Worm (Caenorhabditis elegans) whole organism, L2 larva: ENCODE measurements around the gene hrpa-2.

ENCODE experiments used
- C34F6.9 ChIP-seq: fragments of 150-350 bp; optimal IDR thresholded peaks from 2 replicates; lab custom pipeline; 2014; ENCODE audit warnings: missing biosample characterization, missing genetic modification characterization
- F13H6.1 ChIP-seq: sonication (generic microtip); optimal IDR thresholded peaks from 2 replicates; lab custom pipeline; 2016; ENCODE audit warnings: missing genetic modification characterization, missing compliant biosample characterization
- Y55F3AM.14 ChIP-seq: fragments of 200-800 bp; sonication (Bioruptor generic); optimal IDR thresholded peaks from 2 replicates; lab custom pipeline; 2018; ENCODE audit warnings: mild to moderate bottlenecking, missing genetic modification characterization, missing compliant biosample characterization
- alr-1 ChIP-seq: fragments of 150-350 bp; optimal IDR thresholded peaks from 2 replicates; lab custom pipeline; 2014; ENCODE audit warnings: missing biosample characterization, missing genetic modification characterization
- aly-2 ChIP-seq: fragments of 150-350 bp; optimal IDR thresholded peaks from 2 replicates; lab custom pipeline; 2014; ENCODE audit warnings: missing biosample characterization, missing genetic modification characterization
- ama-1 ChIP-seq: fragments of 150-350 bp; optimal IDR thresholded peaks from 2 replicates; lab custom pipeline; 2018; ENCODE audit warnings: inconsistent platforms
- blmp-1 ChIP-seq: sonication (generic microtip); optimal IDR thresholded peaks from 2 replicates; lab custom pipeline; 2017; ENCODE audit warnings: missing genetic modification characterization, mild to moderate bottlenecking, missing compliant biosample characterization, antibody characterized with exemption, moderate library complexity; ENCODE audit not compliant: insufficient read depth
- ceh-16 ChIP-seq: fragments of 150-350 bp; optimal IDR thresholded peaks from 2 replicates; lab custom pipeline; 2014; ENCODE audit warnings: missing biosample characterization, missing genetic modification characterization
- dmd-4 ChIP-seq: sonication (generic microtip); optimal IDR thresholded peaks from 2 replicates; lab custom pipeline; 2017; ENCODE audit warnings: missing biosample characterization, missing genetic modification characterization
- egl-27 ChIP-seq: sonication (generic microtip); optimal IDR thresholded peaks from 3 replicates; lab custom pipeline; 2017; ENCODE audit warnings: missing biosample characterization, missing genetic modification reagents, missing genetic modification characterization
- elt-1 ChIP-seq: fragments of 150-350 bp; optimal IDR thresholded peaks from 2 replicates; lab custom pipeline; 2014; ENCODE audit warnings: missing biosample characterization, missing genetic modification characterization
- elt-3 ChIP-seq: sonication (generic microtip); optimal IDR thresholded peaks from 2 replicates; lab custom pipeline; 2017; ENCODE audit warnings: missing biosample characterization, missing genetic modification characterization
- fos-1 ChIP-seq: fragments of 150-350 bp; optimal IDR thresholded peaks from 2 replicates; lab custom pipeline; 2014; ENCODE audit warnings: missing biosample characterization, missing genetic modification characterization
- gmeb-1 ChIP-seq: fragments of 150-350 bp; optimal IDR thresholded peaks from 2 replicates; lab custom pipeline; 2014; ENCODE audit warnings: missing biosample characterization, missing genetic modification characterization
- lin-39 ChIP-seq: fragments of 150-350 bp; optimal IDR thresholded peaks from 2 replicates; lab custom pipeline; 2014; ENCODE audit warnings: missing biosample characterization, missing genetic modification reagents, missing genetic modification characterization
- lsy-2 ChIP-seq, 2 experiments: fragments of 150-350 bp in 1 of 2; sonication (generic microtip) in 1 of 2; optimal IDR thresholded peaks; 2 replicates each; lab custom pipeline; 2014 to 2017; ENCODE audit warnings: missing biosample characterization in 2 of 2, missing genetic modification characterization in 2 of 2
- mab-5 ChIP-seq: fragments of 150-350 bp; optimal IDR thresholded peaks from 2 replicates; lab custom pipeline; 2014; ENCODE audit warnings: missing biosample characterization, missing genetic modification characterization
- nhr-11 ChIP-seq: fragments of 150-350 bp; optimal IDR thresholded peaks from 2 replicates; lab custom pipeline; 2014; ENCODE audit warnings: missing biosample characterization, missing genetic modification characterization
- nhr-12 ChIP-seq: fragments of 150-350 bp; optimal IDR thresholded peaks from 2 replicates; lab custom pipeline; 2014; ENCODE audit warnings: missing biosample characterization, missing genetic modification characterization
- nhr-129 ChIP-seq: fragments of 150-350 bp; optimal IDR thresholded peaks from 2 replicates; lab custom pipeline; 2014; ENCODE audit warnings: missing biosample characterization, missing genetic modification characterization
- nhr-21 ChIP-seq: fragments of 150-350 bp; optimal IDR thresholded peaks from 2 replicates; lab custom pipeline; 2014; ENCODE audit warnings: missing biosample characterization, missing genetic modification characterization
- nhr-237 ChIP-seq: fragments of 150-350 bp; optimal IDR thresholded peaks from 2 replicates; lab custom pipeline; 2014; ENCODE audit warnings: missing biosample characterization, missing genetic modification characterization
- nhr-25 ChIP-seq: fragments of 150-350 bp; sonication (generic microtip); optimal IDR thresholded peaks from 3 replicates; lab custom pipeline; 2014; ENCODE audit warnings: missing biosample characterization, missing genetic modification characterization
- nhr-6 ChIP-seq: fragments of 150-350 bp; optimal IDR thresholded peaks from 2 replicates; lab custom pipeline; 2014; ENCODE audit warnings: missing biosample characterization, missing genetic modification characterization
- nhr-77 ChIP-seq: fragments of 150-350 bp; optimal IDR thresholded peaks from 2 replicates; lab custom pipeline; 2014; ENCODE audit warnings: missing biosample characterization, missing genetic modification characterization
- peb-1 ChIP-seq: fragments of 150-350 bp; optimal IDR thresholded peaks from 2 replicates; lab custom pipeline; 2014; ENCODE audit warnings: missing biosample characterization, missing genetic modification characterization
- sem-4 ChIP-seq: fragments of 150-350 bp; optimal IDR thresholded peaks from 2 replicates; lab custom pipeline; 2014; ENCODE audit warnings: missing biosample characterization, missing genetic modification reagents, missing genetic modification characterization
- skn-1 ChIP-seq: sonication (generic microtip); optimal IDR thresholded peaks from 2 replicates; lab custom pipeline; 2017; ENCODE audit warnings: missing biosample characterization, missing genetic modification characterization
- sma-3 ChIP-seq: sonication (generic microtip); optimal IDR thresholded peaks from 2 replicates; lab custom pipeline; 2016; ENCODE audit warnings: missing genetic modification reagents, missing genetic modification characterization, missing compliant biosample characterization
- sma-9 ChIP-seq, 2 experiments: fragments of 150-350 bp in 1 of 2; sonication (generic microtip) in 1 of 2; optimal IDR thresholded peaks; 2 replicates each; lab custom pipeline; 2014 to 2016; ENCODE audit warnings: missing genetic modification characterization in 2 of 2, mild to moderate bottlenecking in 1 of 2, missing biosample characterization in 1 of 2, missing compliant biosample characterization in 1 of 2, missing genetic modification reagents in 1 of 2, moderate library complexity in 1 of 2
- snpc-4 ChIP-seq: fragments of 150-350 bp; optimal IDR thresholded peaks from 2 replicates; lab custom pipeline; 2014; ENCODE audit warnings: missing biosample characterization, missing genetic modification characterization
- unc-39 ChIP-seq: fragments of 150-350 bp; optimal IDR thresholded peaks from 2 replicates; lab custom pipeline; 2014; ENCODE audit warnings: missing biosample characterization, missing genetic modification characterization
- unc-55 ChIP-seq: fragments of 150-350 bp; sonication (generic microtip); optimal IDR thresholded peaks from 3 replicates; lab custom pipeline; 2014; ENCODE audit warnings: missing biosample characterization, missing genetic modification reagents, missing genetic modification characterization
- unc-62 ChIP-seq: fragments of 150-350 bp; optimal IDR thresholded peaks from 2 replicates; lab custom pipeline; 2014; ENCODE audit warnings: missing biosample characterization, missing genetic modification reagents, missing genetic modification characterization
- zag-1 ChIP-seq: fragments of 150-350 bp; optimal IDR thresholded peaks from 2 replicates; lab custom pipeline; 2014; ENCODE audit warnings: missing biosample characterization, missing genetic modification characterization
- ztf-4 ChIP-seq: fragments of 150-350 bp; optimal IDR thresholded peaks from 2 replicates; lab custom pipeline; 2014; ENCODE audit warnings: missing biosample characterization, missing genetic modification characterization

Gene hrpa-2

DNA sequence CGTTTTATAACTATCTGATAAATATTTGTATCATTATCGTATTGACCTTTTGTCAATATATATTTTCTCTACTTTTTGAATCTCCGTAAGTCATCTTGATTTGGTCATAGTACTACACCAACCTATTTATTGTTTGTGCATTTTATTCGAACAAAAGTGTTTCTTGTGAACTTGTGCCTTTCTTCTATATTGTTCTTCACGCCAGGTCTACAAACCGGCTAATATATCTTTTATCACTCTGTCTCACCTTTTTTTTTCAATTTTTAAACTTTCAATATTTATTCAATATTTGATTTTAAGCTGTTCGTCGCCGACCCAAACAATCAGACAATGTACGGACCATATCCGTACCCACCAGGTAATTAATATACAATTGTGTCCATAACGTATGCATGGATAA lies at the start of gene hrpa-2:
Gene hrpa-2, plus strand, starts transcription at position 301 of the 400 bp plus-strand sequence.
- TF ChIP-seq nhr-12 (tag; lab: Kevin White, UChicago) = no peak
- TF ChIP-seq ama-1 (lab: Kevin White, UChicago) = no peak
- no peak for TF ChIP-seq ztf-4
- no peak for TF ChIP-seq nhr-77
- no peak for TF ChIP-seq peb-1 (tag; lab: Kevin White, UChicago)

ce11 chrX:5168770-5169169 lies 47.4 kb upstream of the hrpa-2 start:
- no peak for TF ChIP-seq elt-1 (tag; lab: Kevin White, UChicago)
- TF ChIP-seq lin-39 (tag; lab: Kevin White, UChicago) = no peak
- TF ChIP-seq egl-27 (tag; lab: Kevin White, UChicago) = no peak
- no peak for TF ChIP-seq ama-1 (lab: Kevin White, UChicago)
- no peak for TF ChIP-seq ceh-16
- TF ChIP-seq dmd-4 = no peak
- no peak for TF ChIP-seq C34F6.9 (tag; lab: Kevin White, UChicago)
- TF ChIP-seq sem-4 (tag; lab: Kevin White, UChicago) = no peak
- no peak for TF ChIP-seq fos-1 (tag; lab: Kevin White, UChicago)
- TF ChIP-seq ztf-4 = no peak
- no peak for TF ChIP-seq unc-39 (tag; lab: Kevin White, UChicago)
- TF ChIP-seq aly-2 (tag; lab: Kevin White, UChicago) = no peak
- no peak for TF ChIP-seq nhr-6 (tag; lab: Kevin White, UChicago)
- no peak for TF ChIP-seq unc-55
- no peak for TF ChIP-seq gmeb-1
- TF ChIP-seq elt-3 (tag; lab: Kevin White, UChicago) = no peak
- no peak for TF ChIP-seq nhr-25 (tag; lab: Kevin White, UChicago)
- TF ChIP-seq sma-9 (GFP tag; optimal IDR thresholded peaks at IDR 0.05; lab: Kevin White, UChicago) = no peak
- TF ChIP-seq sma-9 (tag; optimal IDR thresholded peaks at IDR 0.05; lab: Kevin White, UChicago) = no peak
- TF ChIP-seq skn-1 (tag; lab: Kevin White, UChicago) = no peak
- no peak for TF ChIP-seq mab-5

DNA sequence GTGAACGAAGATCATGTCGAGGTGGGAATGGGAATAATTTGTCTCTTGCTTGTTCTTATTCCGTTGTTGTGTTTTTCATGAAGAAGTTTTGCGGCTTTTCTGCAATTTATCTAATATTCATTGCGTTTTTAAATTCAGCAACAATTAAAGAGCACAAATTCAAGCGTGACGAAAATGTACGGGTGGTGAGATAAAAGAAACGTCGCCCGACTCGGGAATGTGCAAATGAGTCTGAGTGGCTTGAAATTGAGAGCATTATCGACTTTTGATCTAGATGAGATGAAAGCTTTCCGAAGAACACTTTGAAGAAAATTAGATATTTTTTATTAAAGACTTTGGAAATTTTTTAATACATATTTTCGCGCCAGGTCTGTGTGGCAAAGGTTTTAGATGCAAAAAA lies 45.1 kb upstream of the hrpa-2 start, which contains the start of gene T03G11.10:
Gene T03G11.10, minus strand, starts transcription at position 101 of the 400 bp plus-strand sequence.
- no peak for TF ChIP-seq sma-3 (GFP tag; lab: Kevin White, UChicago)
- TF ChIP-seq elt-1 (tag; lab: Kevin White, UChicago) = no peak
- TF ChIP-seq elt-3 (tag; lab: Kevin White, UChicago) = no peak
- TF ChIP-seq dmd-4 = no peak
- no peak for TF ChIP-seq gmeb-1
- TF ChIP-seq zag-1 (tag; lab: Kevin White, UChicago) = no peak
- TF ChIP-seq nhr-237 (tag; lab: Kevin White, UChicago) = no peak
- no peak for TF ChIP-seq nhr-12 (tag; lab: Kevin White, UChicago)
- no peak for TF ChIP-seq blmp-1 (tag; lab: Kevin White, UChicago)
- TF ChIP-seq aly-2 (tag; lab: Kevin White, UChicago) = no peak
- no peak for TF ChIP-seq nhr-77
- TF ChIP-seq C34F6.9 (tag; lab: Kevin White, UChicago) = no peak
- no peak for TF ChIP-seq Y55F3AM.14
- no peak for TF ChIP-seq nhr-6 (tag; lab: Kevin White, UChicago)
- TF ChIP-seq nhr-21 (tag; lab: Kevin White, UChicago) = no peak
- TF ChIP-seq sem-4 (tag; lab: Kevin White, UChicago) = no peak

DNA sequence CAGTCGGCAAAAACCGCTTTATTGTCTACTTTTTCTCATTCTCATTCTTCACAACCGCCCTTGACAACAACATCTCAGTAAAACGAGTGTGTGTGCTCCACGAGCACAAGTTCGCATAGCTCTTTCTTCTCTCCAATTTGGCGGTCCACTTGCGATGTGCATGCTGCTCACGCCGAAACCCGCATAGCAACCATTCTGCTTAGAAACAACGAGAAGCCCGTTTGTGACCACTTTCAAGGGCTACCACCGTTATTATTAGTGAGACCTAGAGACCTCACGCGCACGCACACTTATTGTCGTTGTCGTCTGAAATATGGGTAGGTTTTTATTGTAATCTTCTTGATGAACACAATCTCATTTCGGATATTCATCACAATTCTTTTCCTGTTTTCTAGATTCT lies 41.9 kb upstream of the hrpa-2 start, which contains the start of gene zchc-1A:
Gene zchc-1A, plus strand, starts transcription at position 114 of the 400 bp plus-strand sequence.
- TF ChIP-seq ama-1 (lab: Kevin White, UChicago) = no peak
- TF ChIP-seq zag-1 (tag; lab: Kevin White, UChicago) = no peak
- no peak for TF ChIP-seq Y55F3AM.14
- no peak for TF ChIP-seq snpc-4 (tag; lab: Kevin White, UChicago)
- TF ChIP-seq skn-1 (tag; lab: Kevin White, UChicago) = no peak
- TF ChIP-seq nhr-6 (tag; lab: Kevin White, UChicago) = no peak
- TF ChIP-seq egl-27 (tag; lab: Kevin White, UChicago) = no peak
- no peak for TF ChIP-seq nhr-11 (tag; lab: Kevin White, UChicago)
- TF ChIP-seq C34F6.9 (tag; lab: Kevin White, UChicago) = no peak
- TF ChIP-seq lin-39 (tag; lab: Kevin White, UChicago) = no peak

- TF ChIP-seq sma-9 (GFP tag; optimal IDR thresholded peaks at IDR 0.05; lab: Kevin White, UChicago) (no peak), sma-9 (tag; optimal IDR thresholded peaks at IDR 0.05; lab: Kevin White, UChicago) (no peak), aly-2 (tag; lab: Kevin White, UChicago) (no peak), alr-1 (tag; lab: Kevin White, UChicago) (no peak), nhr-129 (no peak), elt-3 (tag; lab: Kevin White, UChicago) (no peak), lsy-2 (tag; optimal IDR thresholded peaks at IDR 0.05; lab: Kevin White, UChicago) (no peak), nhr-6 (tag; lab: Kevin White, UChicago) (no peak), snpc-4 (tag; lab: Kevin White, UChicago) (no peak), blmp-1 (tag; lab: Kevin White, UChicago) (no peak), fos-1 (tag; lab: Kevin White, UChicago) (no peak), ztf-4 (no peak), unc-62 (GFP tag; lab: Kevin White, UChicago) (no peak), mab-5 (no peak), F13H6.1 (no peak), ama-1 (lab: Kevin White, UChicago) (no peak)
Measured at ce11 chrX:5179050-5179449, 37.1 kb upstream of the hrpa-2 start, which contains the start of gene metl-9. Gene metl-9 (minus strand): TSS chrX:5179150.
